Worm (Caenorhabditis elegans) whole organism, mixed stage, embryonic: Measurements from ENCODE around the gene dpy-7.

Source experiments
- elt-1 ChIP-seq: sonication (generic microtip); optimal IDR thresholded peaks from 2 replicates; lab custom pipeline; 2017; ENCODE audit warnings: missing genetic modification characterization, mild to moderate bottlenecking, missing compliant biosample characterization, antibody characterized with exemption, moderate library complexity, borderline replicate concordance; ENCODE audit not compliant: insufficient read depth
- nhr-76 ChIP-seq: sonication (generic microtip); optimal IDR thresholded peaks from 2 replicates; lab custom pipeline; 2017; ENCODE audit warnings: missing biosample characterization, missing genetic modification characterization
- ztf-11 ChIP-seq: fragments of 150-350 bp; optimal IDR thresholded peaks from 2 replicates; lab custom pipeline; 2014; ENCODE audit warnings: missing biosample characterization, missing genetic modification characterization

DNA sequence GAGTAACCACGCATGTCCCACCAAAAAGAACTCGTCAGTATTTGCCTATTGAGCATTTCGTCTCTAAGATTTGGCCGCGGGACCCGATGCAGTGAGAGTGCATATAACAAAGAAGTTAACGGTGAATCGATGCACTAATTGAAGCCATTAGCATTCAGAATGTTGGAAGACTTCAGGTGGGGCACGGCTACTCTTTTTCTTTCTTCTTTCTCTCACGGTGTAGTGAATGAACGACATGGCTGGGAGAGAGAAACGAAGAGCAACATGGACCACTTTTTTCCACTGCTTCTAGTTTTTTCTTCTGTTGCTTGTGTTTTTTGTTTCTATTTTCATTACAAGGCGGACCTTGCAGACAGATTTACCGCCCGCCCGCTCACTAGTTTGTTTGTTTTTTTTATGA is 3.5 kb upstream of the dpy-7 start:
- TF ChIP-seq nhr-76 (no peak), ztf-11 (tag; lab: Kevin White, UChicago) (no peak), elt-1 (tag; lab: Kevin White, UChicago) (no peak)
